Worm (Caenorhabditis elegans) whole organism, L1 larva: ENCODE measurements around the gene C47A4.5.
A peak's percentile ranks its signal among the peaks of the same experiment; 100 is the strongest.

Experiments used
- aly-2 ChIP-seq: fragments of 150-350 bp; optimal IDR thresholded peaks from 2 replicates; lab custom pipeline; 2014; ENCODE audit warnings: missing biosample characterization, missing genetic modification characterization
- ces-1 ChIP-seq: fragments of 150-350 bp; optimal IDR thresholded peaks from 2 replicates; lab custom pipeline; 2014; ENCODE audit warnings: missing biosample characterization, missing genetic modification reagents, missing genetic modification characterization
- hpl-2 ChIP-seq: fragments of 150-350 bp; optimal IDR thresholded peaks from 2 replicates; lab custom pipeline; 2014; ENCODE audit warnings: missing biosample characterization, missing genetic modification reagents, missing genetic modification characterization
- lin-15B ChIP-seq: fragments of 150-350 bp; sonication (generic microtip); optimal IDR thresholded peaks from 3 replicates; lab custom pipeline; 2014; ENCODE audit warnings: missing biosample characterization, missing genetic modification characterization
- lin-35 ChIP-seq, 2 experiments: fragments of 150-350 bp; optimal IDR thresholded peaks; 2 replicates each; lab custom pipeline; 2014; ENCODE audit warnings: missing biosample characterization in 2 of 2, missing genetic modification characterization in 2 of 2, missing genetic modification reagents in 2 of 2
- nhr-237 ChIP-seq: fragments of 150-350 bp; optimal IDR thresholded peaks from 2 replicates; lab custom pipeline; 2014; ENCODE audit warnings: missing biosample characterization, missing genetic modification characterization
- nhr-77 ChIP-seq: fragments of 150-350 bp; optimal IDR thresholded peaks from 2 replicates; lab custom pipeline; 2014; ENCODE audit warnings: missing biosample characterization, missing genetic modification characterization
- snpc-4 ChIP-seq: fragments of 150-350 bp; optimal IDR thresholded peaks from 2 replicates; lab custom pipeline; 2014; ENCODE audit warnings: missing biosample characterization, missing genetic modification characterization
- unc-130 ChIP-seq: fragments of 150-350 bp; optimal IDR thresholded peaks from 2 replicates; lab custom pipeline; 2017; ENCODE audit warnings: missing biosample characterization, missing genetic modification characterization, inconsistent platforms
- unc-86 ChIP-seq: sonication (generic microtip); optimal IDR thresholded peaks from 2 replicates; lab custom pipeline; 2016; ENCODE audit warnings: missing genetic modification characterization, missing compliant biosample characterization
- zip-4 ChIP-seq: fragments of 200-800 bp; sonication (Bioruptor generic); optimal IDR thresholded peaks from 2 replicates; lab custom pipeline; 2018; ENCODE audit warnings: mild to moderate bottlenecking, missing genetic modification characterization, moderate library complexity, missing compliant biosample characterization

DNA sequence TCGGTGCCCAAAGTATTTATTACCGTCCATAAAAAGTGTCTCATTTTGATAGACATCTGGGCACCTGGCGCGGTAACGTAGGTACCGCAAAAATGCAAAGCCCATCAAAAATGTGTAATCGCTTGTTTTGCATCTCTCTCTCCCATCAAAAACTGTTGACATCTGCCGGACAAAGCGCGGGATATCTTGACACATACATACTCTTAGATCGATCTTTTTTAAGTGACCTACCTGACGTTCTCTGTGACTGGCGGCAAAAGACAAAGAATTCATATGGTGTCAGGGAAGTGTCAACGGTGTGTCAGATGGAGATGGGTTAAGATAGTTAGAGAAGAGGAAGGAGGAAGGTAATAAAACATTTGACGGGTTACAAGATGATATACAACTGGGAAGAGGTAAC is 26.6 kb upstream of the C47A4.5 start:
- TF ChIP-seq unc-86 (tag; lab: Kevin White, UChicago) (no peak), ces-1 (GFP tag; lab: Kevin White, UChicago) (no peak), snpc-4 (tag; lab: Kevin White, UChicago) (no peak), lin-35 (GFP tag; optimal IDR thresholded peaks at IDR 0.05; lab: Kevin White, UChicago) (peak in 1 of 2 experiments; percentile 11), hpl-2 (GFP tag; lab: Kevin White, UChicago) (no peak), nhr-77 (tag; lab: Kevin White, UChicago) (no peak), lin-15B (tag; lab: Kevin White, UChicago) (no peak), zip-4 (GFP tag; lab: Kevin White, UChicago) (no peak), aly-2 (tag; lab: Kevin White, UChicago) (no peak), nhr-237 (tag; lab: Kevin White, UChicago) (no peak), unc-130 (no peak)
